Worm (Caenorhabditis elegans) whole organism, midembryonic: ENCODE data around the gene fbxa-9.
"Not testable (repeated sequence)": the region's sequence is repeated elsewhere in the genome, so short reads cannot be mapped to it uniquely, and the experiment has no call there.

Source experiments
- T22C8.4 ChIP-seq: fragments of 200-800 bp; sonication (Bioruptor generic); IDR thresholded peaks from 2 replicates; pipeline ENCODE4 v1.3.6; 2022; ENCODE audit warnings: missing genetic modification characterization, missing compliant biosample characterization
- cog-1 ChIP-seq: sonication (generic microtip); optimal IDR thresholded peaks from 2 replicates; lab custom pipeline; 2016; ENCODE audit warnings: missing genetic modification characterization, missing compliant biosample characterization
- flt-1 ChIP-seq: fragments of 200-800 bp; sonication (Bioruptor generic); IDR thresholded peaks from 2 replicates; pipeline ENCODE4 v1.3.6; 2022; ENCODE audit warnings: missing genetic modification characterization, missing compliant biosample characterization
- klf-2 ChIP-seq: fragments of 200-800 bp; sonication (Bioruptor generic); conservative IDR thresholded peaks from 2 replicates; pipeline ENCODE4 v1.3.6; 2022; ENCODE audit warnings: missing genetic modification reagents, missing genetic modification characterization, missing compliant biosample characterization
- med-1 ChIP-seq: sonication (generic microtip); optimal IDR thresholded peaks from 2 replicates; lab custom pipeline; 2017; ENCODE audit warnings: missing genetic modification characterization, mild to moderate bottlenecking, missing compliant biosample characterization, antibody characterized with exemption, missing genetic modification reagents; ENCODE audit not compliant: insufficient read depth
- ref-1 ChIP-seq: fragments of 200-800 bp; sonication (Bioruptor generic); conservative IDR thresholded peaks from 2 replicates; pipeline ENCODE4 v1.3.6; 2022; ENCODE audit warnings: missing genetic modification reagents, missing genetic modification characterization, missing compliant biosample characterization
- tab-1 ChIP-seq: fragments of 200-800 bp; sonication (Bioruptor generic); IDR thresholded peaks from 2 replicates; pipeline ENCODE4 v1.3.6; 2022; ENCODE audit warnings: missing genetic modification characterization, missing compliant biosample characterization
- ztf-23 ChIP-seq: fragments of 200-800 bp; sonication (Bioruptor generic); IDR thresholded peaks from 2 replicates; pipeline ENCODE4 v1.3.6; 2022; ENCODE audit warnings: missing genetic modification reagents, missing genetic modification characterization, missing compliant biosample characterization
- ztf-29 ChIP-seq: fragments of 200-800 bp; sonication (Bioruptor generic); IDR thresholded peaks from 2 replicates; pipeline ENCODE4 v1.3.6; 2022; ENCODE audit warnings: missing genetic modification reagents, missing genetic modification characterization, missing compliant biosample characterization

fbxa-9 gene

DNA sequence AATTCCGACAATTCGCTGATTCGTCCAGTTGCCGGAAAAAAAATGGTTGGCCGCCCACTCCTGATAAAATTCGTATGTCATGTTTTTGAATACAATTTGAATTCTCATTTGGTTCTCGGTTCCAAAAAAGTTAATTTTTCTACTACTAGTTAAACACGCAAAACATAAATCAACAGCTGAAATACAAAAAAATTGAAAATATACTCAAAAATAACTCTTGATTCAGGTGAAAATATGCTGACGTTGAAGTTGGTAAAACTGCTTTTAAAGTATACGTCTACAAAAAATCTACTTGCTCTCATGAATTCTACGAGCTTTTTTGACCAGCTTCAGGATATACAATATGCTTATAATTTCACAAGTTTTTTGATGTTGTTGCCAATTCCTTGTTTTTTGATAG is 26.0 kb upstream of the fbxa-9 start, which contains the start of gene srz-56:
Gene srz-56 (plus strand): TSS at position 301 of the 400 bp plus-strand sequence.
- TF ChIP-seq flt-1 (no peak), tab-1 (GFP tag; lab: Robert Waterston, UW) (no peak), T22C8.4 (no peak), med-1 (GFP tag; lab: Kevin White, UChicago) (no peak), ztf-23 (GFP tag; lab: Robert Waterston, UW) (no peak), ztf-29 (GFP tag; lab: Robert Waterston, UW) (no peak), cog-1 (tag; lab: Kevin White, UChicago) (no peak), ref-1 (no peak), klf-2 (no peak)

DNA sequence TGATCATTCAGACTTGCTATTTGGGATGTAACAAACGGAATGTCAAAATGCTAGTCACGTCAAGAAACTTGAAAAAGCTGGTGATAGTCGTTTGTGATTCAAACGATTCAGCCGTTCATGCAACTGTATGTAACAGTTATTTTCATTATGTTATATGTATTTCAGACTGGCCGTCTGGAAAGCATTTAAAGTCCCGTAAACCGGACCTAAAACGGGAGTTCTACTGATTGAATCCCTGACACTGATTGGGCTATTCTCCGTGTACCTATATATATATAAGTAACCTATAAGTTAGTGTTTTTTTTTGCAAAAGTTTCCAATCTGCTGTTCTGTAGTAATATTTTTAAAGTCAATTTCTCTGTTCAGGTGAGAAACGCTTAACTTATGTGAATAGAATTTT is 22.8 kb upstream of the fbxa-9 start:
- no peak for TF ChIP-seq ztf-29 (GFP tag; lab: Robert Waterston, UW)
- TF ChIP-seq T22C8.4, result no peak
- no peak for TF ChIP-seq flt-1
- TF ChIP-seq ztf-23 (GFP tag; lab: Robert Waterston, UW), result no peak
- TF ChIP-seq ref-1, result no peak
- TF ChIP-seq cog-1 (tag; lab: Kevin White, UChicago), result no peak

ce11 chrIII:2245727-2246126 is 20.7 kb upstream of the fbxa-9 start, which contains the start of gene srd-67:
Gene srd-67 (minus strand): TSS chrIII:2245827.
- TF ChIP-seq cog-1 (tag; lab: Kevin White, UChicago) (no peak), tab-1 (GFP tag; lab: Robert Waterston, UW) (no peak), klf-2 (no peak), T22C8.4 (no peak), ref-1 (no peak), ztf-29 (GFP tag; lab: Robert Waterston, UW) (no peak), med-1 (GFP tag; lab: Kevin White, UChicago) (no peak)

DNA sequence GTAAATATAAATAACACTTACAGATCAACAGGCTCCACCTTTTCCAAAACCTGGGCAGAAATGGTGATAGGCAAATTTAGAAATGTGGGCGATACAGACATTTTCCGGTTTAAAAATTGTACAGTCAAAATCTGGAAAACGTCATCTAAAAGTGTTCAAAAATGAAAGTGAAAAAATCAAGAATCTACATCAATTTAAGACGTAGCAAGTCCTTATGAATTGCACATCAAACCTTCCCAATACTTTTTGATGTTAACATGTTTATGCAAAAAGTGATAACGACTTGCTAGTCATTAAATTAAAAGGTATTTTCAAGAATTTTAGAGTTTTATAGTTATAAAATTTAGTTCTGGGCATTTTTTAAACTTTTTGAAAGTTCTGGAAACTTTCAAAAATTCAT is 15.1 kb upstream of the fbxa-9 start, which contains the start of gene fbxa-7:
Gene fbxa-7 (minus strand): TSS at position 101 of the 400 bp plus-strand sequence.
- no peak for TF ChIP-seq ref-1
- no peak for TF ChIP-seq T22C8.4
- TF ChIP-seq ztf-23 (GFP tag; lab: Robert Waterston, UW), result no peak
- no peak for TF ChIP-seq tab-1 (GFP tag; lab: Robert Waterston, UW)
- TF ChIP-seq med-1 (GFP tag; lab: Kevin White, UChicago), result no peak
- TF ChIP-seq cog-1 (tag; lab: Kevin White, UChicago), result no peak
- no peak for TF ChIP-seq klf-2
- no peak for TF ChIP-seq ztf-29 (GFP tag; lab: Robert Waterston, UW)
- no peak for TF ChIP-seq flt-1

- no peak for TF ChIP-seq ztf-29 (GFP tag; lab: Robert Waterston, UW)
Observed at ce11 chrIII:2253027-2253499, 13.4 kb upstream of the fbxa-9 start, which contains the start of gene fbxa-73. Gene fbxa-73 (plus strand): TSS chrIII:2253449.

ce11 chrIII:2255522-2255921 is 10.9 kb upstream of the fbxa-9 start, which contains the start of gene fbxa-71:
Gene fbxa-71 (plus strand): TSS chrIII:2255822.
- TF ChIP-seq med-1 (GFP tag; lab: Kevin White, UChicago) (no peak), ztf-23 (GFP tag; lab: Robert Waterston, UW) (no peak), T22C8.4 (no peak), ztf-29 (GFP tag; lab: Robert Waterston, UW) (no peak)

ce11 chrIII:2258863-2259262 is 7.6 kb upstream of the fbxa-9 start, which contains the start of gene fbxa-43:
Gene fbxa-43 (minus strand): TSS chrIII:2258963.
- TF ChIP-seq med-1 (GFP tag; lab: Kevin White, UChicago), result no peak
- no peak for TF ChIP-seq cog-1 (tag; lab: Kevin White, UChicago)
- TF ChIP-seq flt-1, result no peak
- no peak for TF ChIP-seq T22C8.4
- no peak for TF ChIP-seq tab-1 (GFP tag; lab: Robert Waterston, UW)
- no peak for TF ChIP-seq ztf-29 (GFP tag; lab: Robert Waterston, UW)

- TF ChIP-seq T22C8.4, result no peak
- no peak for TF ChIP-seq klf-2
- TF ChIP-seq ztf-29 (GFP tag; lab: Robert Waterston, UW), result no peak
- TF ChIP-seq med-1 (GFP tag; lab: Kevin White, UChicago), result no peak
- no peak for TF ChIP-seq flt-1
Observed at ce11 chrIII:2259329-2259728, 7.1 kb upstream of the fbxa-9 start.

- TF ChIP-seq cog-1 (tag; lab: Kevin White, UChicago); tab-1 (GFP tag; lab: Robert Waterston, UW); med-1 (GFP tag; lab: Kevin White, UChicago): not testable (repeated sequence)
Observed at ce11 chrIII:2261353-2261752, 5.1 kb upstream of the fbxa-9 start, which contains the start of gene fbxa-42. Gene fbxa-42 (minus strand): TSS chrIII:2261453.

ce11 chrIII:2262942-2263341 is 3.5 kb upstream of the fbxa-9 start, which contains the start of gene Y54F10BM.6:
Gene Y54F10BM.6 (plus strand): TSS chrIII:2263242.
- TF ChIP-seq med-1 (GFP tag; lab: Kevin White, UChicago) (no peak), T22C8.4 (no peak), cog-1 (tag; lab: Kevin White, UChicago) (no peak), ztf-29 (GFP tag; lab: Robert Waterston, UW) (no peak), flt-1 (no peak), tab-1 (GFP tag; lab: Robert Waterston, UW) (no peak), ref-1 (no peak), ztf-23 (GFP tag; lab: Robert Waterston, UW) (no peak), klf-2 (no peak)

DNA sequence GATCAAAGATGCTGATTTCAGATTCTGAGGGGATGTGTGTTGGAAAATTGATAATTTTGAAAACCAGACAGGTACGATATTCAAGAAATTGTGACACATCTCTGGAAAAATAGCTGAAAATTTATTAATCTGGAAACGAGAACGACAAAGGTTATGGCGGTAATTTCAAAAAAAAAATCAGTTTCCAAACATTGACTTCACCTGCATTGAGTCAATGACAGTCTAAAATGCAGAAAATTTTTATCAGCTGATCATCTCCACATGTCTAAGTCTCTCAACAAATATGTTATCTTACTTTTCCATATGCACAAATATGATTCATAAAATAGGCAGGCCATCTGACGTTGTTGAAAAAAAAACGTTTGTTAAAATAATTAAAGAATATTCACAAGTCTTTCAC is 5.6 kb downstream of the fbxa-9 start, which contains the start of gene fbxa-48:
Gene fbxa-48 (minus strand): TSS at position 101 of the 400 bp plus-strand sequence.
- TF ChIP-seq T22C8.4, result no peak
- TF ChIP-seq klf-2, result no peak
- no peak for TF ChIP-seq cog-1 (tag; lab: Kevin White, UChicago)
